Fruit fly (Drosophila melanogaster) whole organism, embryonic: ENCODE measurements around the gene CG14194.

Source experiments
- Antp ChIP-seq: fragments of 200-800 bp; sonication (Bioruptor generic); optimal IDR thresholded peaks from 3 replicates; lab custom pipeline; 2016; ENCODE audit warnings: missing biosample characterization, missing genetic modification characterization
- Asciz ChIP-seq: fragments of 200-800 bp; sonication (Bioruptor generic); optimal IDR thresholded peaks from 2 replicates; lab custom pipeline; 2017; ENCODE audit warnings: missing biosample characterization, mild to moderate bottlenecking, missing genetic modification characterization, missing genetic modification reagents
- BEAF-32 ChIP-seq: fragments of 200-800 bp; sonication (Bioruptor generic); optimal IDR thresholded peaks from 3 replicates; lab custom pipeline; 2017; ENCODE audit warnings: missing biosample characterization, missing genetic modification characterization, mild to moderate bottlenecking, moderate library complexity, missing genetic modification reagents
- BtbVII ChIP-seq: fragments of 200-800 bp; sonication (Bioruptor generic); optimal IDR thresholded peaks from 3 replicates; lab custom pipeline; 2017; ENCODE audit warnings: missing biosample characterization, mild to moderate bottlenecking, missing genetic modification characterization
- Bteb2 ChIP-seq: fragments of 200-800 bp; sonication (Bioruptor generic); optimal IDR thresholded peaks from 2 replicates; lab custom pipeline; 2016; ENCODE audit warnings: missing biosample characterization, missing genetic modification characterization
- CG10565 ChIP-seq: fragments of 200-800 bp; sonication (Bioruptor generic); optimal IDR thresholded peaks from 3 replicates; lab custom pipeline; 2016; ENCODE audit warnings: missing biosample characterization, mild to moderate bottlenecking, missing genetic modification characterization
- CG14965 ChIP-seq: fragments of 200-800 bp; sonication (Bioruptor generic); optimal IDR thresholded peaks from 2 replicates; lab custom pipeline; 2016; ENCODE audit warnings: missing biosample characterization, missing genetic modification characterization, borderline replicate concordance
- CG17359 ChIP-seq: fragments of 200-800 bp; sonication (Bioruptor generic); optimal IDR thresholded peaks from 3 replicates; lab custom pipeline; 2018; ENCODE audit warnings: missing biosample characterization, mild to moderate bottlenecking, missing genetic modification characterization, moderate library complexity
- CG17912 ChIP-seq: fragments of 200-800 bp; sonication (Bioruptor generic); optimal IDR thresholded peaks from 2 replicates; lab custom pipeline; 2018; ENCODE audit warnings: missing biosample characterization, mild to moderate bottlenecking, missing genetic modification characterization
- CG1832 ChIP-seq: fragments of 200-800 bp; sonication (Bioruptor generic); optimal IDR thresholded peaks from 2 replicates; lab custom pipeline; 2017; ENCODE audit warnings: missing biosample characterization, mild to moderate bottlenecking, missing genetic modification characterization, inconsistent platforms
- CG2129 ChIP-seq: fragments of 200-800 bp; sonication (Bioruptor generic); IDR thresholded peaks from 2 replicates; pipeline ENCODE4 v1.3.6; 2022; ENCODE audit warnings: missing biosample characterization, missing genetic modification characterization; ENCODE audit not compliant: partially characterized antibody
- CG31388 ChIP-seq: fragments of 200-800 bp; sonication (Bioruptor generic); optimal IDR thresholded peaks from 2 replicates; lab custom pipeline; 2016; ENCODE audit warnings: missing biosample characterization, missing genetic modification characterization
- CG3163 ChIP-seq: fragments of 200-800 bp; sonication (Bioruptor generic); optimal IDR thresholded peaks from 3 replicates; lab custom pipeline; 2016; ENCODE audit warnings: missing biosample characterization, missing genetic modification characterization
- CG33557 ChIP-seq: fragments of 200-800 bp; sonication (Bioruptor generic); optimal IDR thresholded peaks from 2 replicates; lab custom pipeline; 2019; ENCODE audit warnings: missing biosample characterization, mild to moderate bottlenecking, missing genetic modification characterization, moderate library complexity
- CG4328 ChIP-seq: fragments of 200-800 bp; sonication (Bioruptor generic); optimal IDR thresholded peaks from 3 replicates; lab custom pipeline; 2017; ENCODE audit warnings: missing biosample characterization, missing genetic modification reagents, missing genetic modification characterization
- CG5180 ChIP-seq: fragments of 200-800 bp; sonication (Bioruptor generic); optimal IDR thresholded peaks from 3 replicates; lab custom pipeline; 2017; ENCODE audit warnings: missing biosample characterization, missing genetic modification characterization, mild to moderate bottlenecking, moderate library complexity, missing genetic modification reagents
- CG6654 ChIP-seq: fragments of 200-800 bp; sonication (Bioruptor generic); optimal IDR thresholded peaks from 2 replicates; lab custom pipeline; 2017; ENCODE audit warnings: missing biosample characterization, mild to moderate bottlenecking, missing genetic modification characterization
- CG7271 ChIP-seq: fragments of 200-800 bp; sonication (Bioruptor generic); optimal IDR thresholded peaks from 2 replicates; lab custom pipeline; 2018; ENCODE audit warnings: missing biosample characterization, mild to moderate bottlenecking, missing genetic modification characterization, moderate library complexity
- CG8089 ChIP-seq: fragments of 200-800 bp; sonication (Bioruptor generic); optimal IDR thresholded peaks from 3 replicates; lab custom pipeline; 2016; ENCODE audit warnings: missing biosample characterization, missing genetic modification characterization
- Dad ChIP-seq: fragments of 200-800 bp; sonication (Bioruptor generic); optimal IDR thresholded peaks from 3 replicates; lab custom pipeline; 2016; ENCODE audit warnings: missing biosample characterization, missing genetic modification characterization
- Dll ChIP-seq: fragments of 200-800 bp; sonication (Bioruptor generic); IDR thresholded peaks from 4 replicates; pipeline ENCODE4 v1.3.6; 2022; ENCODE audit warnings: missing biosample characterization, missing genetic modification characterization; ENCODE audit not compliant: partially characterized antibody
- HmgZ ChIP-seq: fragments of 200-800 bp; sonication (Bioruptor generic); optimal IDR thresholded peaks from 2 replicates; lab custom pipeline; 2018; ENCODE audit warnings: missing biosample characterization, mild to moderate bottlenecking, missing genetic modification characterization
- Hmx ChIP-seq: fragments of 200-800 bp; sonication (Bioruptor generic); optimal IDR thresholded peaks from 2 replicates; lab custom pipeline; 2016; ENCODE audit warnings: missing biosample characterization, missing genetic modification characterization
- MBD-R2 ChIP-seq: fragments of 200-800 bp; sonication (Bioruptor generic); IDR thresholded peaks from 2 replicates; pipeline ENCODE4 v1.3.6; 2022; ENCODE audit warnings: missing biosample characterization, missing genetic modification characterization
- Oli ChIP-seq: fragments of 200-800 bp; sonication (Bioruptor generic); optimal IDR thresholded peaks from 2 replicates; lab custom pipeline; 2018; ENCODE audit warnings: missing biosample characterization, mild to moderate bottlenecking, missing genetic modification characterization, moderate library complexity
- Pdp1 ChIP-seq, 2 experiments: fragments of 200-800 bp; sonication (Bioruptor generic); optimal IDR thresholded peaks; 3 replicates each; lab custom pipeline; 2016; ENCODE audit warnings: missing biosample characterization in 2 of 2, missing genetic modification characterization in 2 of 2, mild to moderate bottlenecking in 1 of 2, moderate library complexity in 1 of 2
- Ravus ChIP-seq: fragments of 200-800 bp; sonication (Bioruptor generic); IDR thresholded peaks from 2 replicates; pipeline ENCODE4 v1.3.6; 2022; ENCODE audit warnings: missing biosample characterization, missing genetic modification characterization
- Sin3A ChIP-seq: fragments of >200 bp; optimal IDR thresholded peaks from 2 replicates; lab custom pipeline; 2018
- Trl ChIP-seq, 3 experiments: fragments of >200 bp in 2 of 3; fragments of 200-800 bp in 1 of 3; sonication (Bioruptor generic) in 1 of 3; optimal IDR thresholded peaks; 2 replicates in 1 of 3; 3 replicates in 2 of 3; lab custom pipeline; 2016 to 2017; ENCODE audit warnings: missing biosample characterization in 1 of 3, missing genetic modification characterization in 1 of 3
- amos ChIP-seq: fragments of 200-800 bp; sonication (Bioruptor generic); IDR thresholded peaks from 2 replicates; pipeline ENCODE4 v1.3.6; 2022; ENCODE audit warnings: missing biosample characterization, missing genetic modification characterization; ENCODE audit not compliant: partially characterized antibody
- ash1 ChIP-seq: fragments of 200-800 bp; sonication (Bioruptor generic); optimal IDR thresholded peaks from 2 replicates; lab custom pipeline; 2018; ENCODE audit warnings: missing biosample characterization, mild to moderate bottlenecking, missing genetic modification characterization
- bowl ChIP-seq: fragments of 200-800 bp; sonication (Bioruptor generic); IDR thresholded peaks from 2 replicates; pipeline ENCODE4 v1.3.6; 2022; ENCODE audit warnings: missing biosample characterization, missing genetic modification characterization
- chm ChIP-seq: fragments of 200-800 bp; sonication (Bioruptor generic); IDR thresholded peaks from 2 replicates; pipeline ENCODE4 v1.3.6; 2022; ENCODE audit warnings: missing biosample characterization, missing genetic modification characterization
- crp ChIP-seq, 2 experiments: fragments of 200-800 bp; sonication (Bioruptor generic); optimal IDR thresholded peaks; 2 replicates in 1 of 2; 3 replicates in 1 of 2; lab custom pipeline; 2017; ENCODE audit warnings: missing biosample characterization in 2 of 2, missing genetic modification characterization in 2 of 2, mild to moderate bottlenecking in 1 of 2, moderate library complexity in 1 of 2
- danr ChIP-seq: fragments of 200-800 bp; sonication (Bioruptor generic); IDR thresholded peaks from 2 replicates; pipeline ENCODE4 v1.3.6; 2022; ENCODE audit warnings: missing biosample characterization, missing genetic modification characterization
- dati ChIP-seq: fragments of 200-800 bp; sonication (Bioruptor generic); IDR thresholded peaks from 2 replicates; pipeline ENCODE4 v1.3.6; 2022; ENCODE audit warnings: missing biosample characterization, missing genetic modification characterization
- dmrt11E ChIP-seq: fragments of 200-800 bp; sonication (Bioruptor generic); optimal IDR thresholded peaks from 3 replicates; lab custom pipeline; 2018; ENCODE audit warnings: missing biosample characterization, mild to moderate bottlenecking, missing genetic modification characterization, moderate library complexity
- eve ChIP-seq, 2 experiments: fragments of >200 bp; optimal IDR thresholded peaks; 2 replicates each; lab custom pipeline; 2017; ENCODE audit warnings: missing biosample characterization in 2 of 2, missing genetic modification characterization in 2 of 2
- eyg ChIP-seq: fragments of 200-800 bp; sonication (Bioruptor generic); optimal IDR thresholded peaks from 3 replicates; lab custom pipeline; 2016; ENCODE audit warnings: missing biosample characterization, missing genetic modification characterization
- gcm2 ChIP-seq: fragments of 200-800 bp; sonication (Bioruptor generic); optimal IDR thresholded peaks from 2 replicates; lab custom pipeline; 2016; ENCODE audit warnings: missing biosample characterization, missing genetic modification characterization
- h ChIP-seq: fragments of >200 bp; optimal IDR thresholded peaks from 2 replicates; lab custom pipeline; 2017
- jing ChIP-seq: fragments of 200-800 bp; sonication (Bioruptor generic); optimal IDR thresholded peaks from 2 replicates; lab custom pipeline; 2018; ENCODE audit warnings: missing biosample characterization, mild to moderate bottlenecking, missing genetic modification characterization
- mirr ChIP-seq: fragments of 200-800 bp; sonication (Bioruptor generic); optimal IDR thresholded peaks from 3 replicates; lab custom pipeline; 2018; ENCODE audit warnings: missing biosample characterization, mild to moderate bottlenecking, missing genetic modification characterization
- mld ChIP-seq: fragments of 200-800 bp; sonication (Bioruptor generic); IDR thresholded peaks from 3 replicates; pipeline ENCODE4 v1.3.6; 2022; ENCODE audit warnings: missing biosample characterization, missing genetic modification characterization; ENCODE audit not compliant: partially characterized antibody
- odd ChIP-seq: fragments of 200-800 bp; sonication (Bioruptor generic); optimal IDR thresholded peaks from 2 replicates; lab custom pipeline; 2017; ENCODE audit warnings: missing biosample characterization, mild to moderate bottlenecking, missing genetic modification characterization
- otp ChIP-seq: fragments of 200-800 bp; sonication (Bioruptor generic); IDR thresholded peaks from 3 replicates; pipeline ENCODE4, ENCODE4 v1.3.6; 2022; ENCODE audit warnings: missing biosample characterization, missing genetic modification characterization
- pnt ChIP-seq: fragments of 200-800 bp; sonication (Bioruptor generic); optimal IDR thresholded peaks from 3 replicates; lab custom pipeline; 2016; ENCODE audit warnings: missing biosample characterization, missing genetic modification characterization
- shn ChIP-seq: fragments of 200-800 bp; sonication (Bioruptor generic); optimal IDR thresholded peaks from 3 replicates; lab custom pipeline; 2016; ENCODE audit warnings: missing biosample characterization, missing genetic modification characterization
- stwl ChIP-seq: fragments of 200-800 bp; sonication (Bioruptor generic); optimal IDR thresholded peaks from 3 replicates; lab custom pipeline; 2018; ENCODE audit warnings: missing biosample characterization, mild to moderate bottlenecking, missing genetic modification characterization, moderate library complexity
- tup ChIP-seq: fragments of 200-800 bp; sonication (Bioruptor generic); optimal IDR thresholded peaks from 2 replicates; lab custom pipeline; 2016; ENCODE audit warnings: missing biosample characterization, mild to moderate bottlenecking, missing genetic modification characterization, moderate library complexity
- vfl ChIP-seq: fragments of 200-800 bp; sonication (Bioruptor generic); optimal IDR thresholded peaks from 2 replicates; lab custom pipeline; 2016; ENCODE audit warnings: missing biosample characterization, missing genetic modification characterization

Gene CG14194

DNA sequence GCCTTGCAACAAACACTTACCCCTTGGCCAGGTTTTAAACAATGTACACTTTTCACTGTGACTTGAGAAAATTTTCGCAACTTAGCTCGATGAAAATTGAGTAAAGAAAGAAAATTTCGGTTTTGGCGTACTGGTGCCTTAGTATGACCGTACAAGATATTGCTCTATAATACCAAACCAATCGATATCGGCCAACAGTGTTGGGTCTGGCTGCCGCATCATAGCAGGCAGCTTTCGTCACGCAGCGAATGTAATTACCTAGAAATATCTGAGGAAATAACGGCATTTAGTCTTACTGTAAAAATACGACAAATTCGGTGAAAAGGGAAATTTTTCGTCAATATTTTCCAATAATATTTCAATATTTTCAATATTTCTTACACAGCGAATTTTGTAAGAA lies 14.7 kb downstream of the CG14194 start, which contains the start of gene Ulp1 (continued):
- no peak for TF ChIP-seq mirr
- no peak for TF ChIP-seq Bteb2 (GFP tag; lab: Kevin White, UChicago)
- no peak for TF ChIP-seq gcm2 (GFP tag; lab: Kevin White, UChicago)
- peak in 1 of 2 experiments; percentile 47 for TF ChIP-seq Pdp1 (GFP tag; optimal IDR thresholded peaks at IDR 0.05; lab: Kevin White, UChicago)
- TF ChIP-seq Trl (optimal IDR thresholded peaks at IDR 0.05; lab: Kevin White, UChicago) = no peak
- no peak for TF ChIP-seq Trl (GFP tag; optimal IDR thresholded peaks at IDR 0.05; lab: Kevin White, UChicago)
- TF ChIP-seq odd (GFP tag; lab: Kevin White, UChicago) = no peak
- peak; percentile 95 for TF ChIP-seq MBD-R2 (GFP tag; lab: Robert Waterston, UW)
- no peak for TF ChIP-seq crp (GFP tag; optimal IDR thresholded peaks at IDR 0.05; lab: Kevin White, UChicago)
- no peak for TF ChIP-seq otp (GFP tag; lab: Robert Waterston, UW)
- no peak for TF ChIP-seq Hmx
- no peak for TF ChIP-seq CG10565
- TF ChIP-seq pnt (GFP tag; lab: Kevin White, UChicago) = no peak
- no peak for TF ChIP-seq Oli (tag; lab: Kevin White, UChicago)
- no peak for TF ChIP-seq h (lab: Kevin White, UChicago)
- TF ChIP-seq Dad = no peak
- no peak for TF ChIP-seq dmrt11E (tag; lab: Kevin White, UChicago)
- no peak for TF ChIP-seq vfl (GFP tag; lab: Kevin White, UChicago)
- no peak for TF ChIP-seq CG8089
- TF ChIP-seq CG2129 (GFP tag; lab: Robert Waterston, UW) = no peak
- peak; percentile 31 for TF ChIP-seq Sin3A
- no peak for TF ChIP-seq CG1832 (GFP tag; lab: Kevin White, UChicago)
- TF ChIP-seq CG3163 (GFP tag; lab: Kevin White, UChicago) = peak; percentile 12
- TF ChIP-seq dati (GFP tag; lab: Robert Waterston, UW) = no peak
- TF ChIP-seq mld (GFP tag; lab: Robert Waterston, UW) = no peak
- TF ChIP-seq CG17359 = peak; percentile 56
- TF ChIP-seq chm = no peak
- TF ChIP-seq Dll (GFP tag; lab: Robert Waterston, UW) = peak; percentile 43; the same call in 2 of the 4 replicates
- TF ChIP-seq BEAF-32 (GFP tag; lab: Kevin White, UChicago) = peak; percentile 64
- no peak for TF ChIP-seq jing (GFP tag; lab: Kevin White, UChicago)
- TF ChIP-seq amos (GFP tag; lab: Robert Waterston, UW) = peak; percentile 58
- peak; percentile 12 for TF ChIP-seq shn (GFP tag; lab: Kevin White, UChicago)
- TF ChIP-seq BtbVII (GFP tag; lab: Kevin White, UChicago) = no peak
- no peak for TF ChIP-seq Asciz
- no peak for TF ChIP-seq tup (GFP tag; lab: Kevin White, UChicago)
- TF ChIP-seq eve (GFP tag; optimal IDR thresholded peaks at IDR 0.05; lab: Kevin White, UChicago) = no peak
- TF ChIP-seq Ravus (GFP tag; lab: Robert Waterston, UW) = no peak
- no peak for TF ChIP-seq CG4328 (GFP tag; lab: Kevin White, UChicago)
- TF ChIP-seq stwl (tag; lab: Kevin White, UChicago) = peak; percentile 78
- TF ChIP-seq eyg (GFP tag; lab: Kevin White, UChicago) = no peak
- no peak for TF ChIP-seq CG7271 (tag; lab: Kevin White, UChicago)
- TF ChIP-seq CG6654 (GFP tag; lab: Kevin White, UChicago) = no peak
- TF ChIP-seq CG17912 (GFP tag; lab: Kevin White, UChicago) = peak; percentile 34
- TF ChIP-seq CG5180 (GFP tag; lab: Kevin White, UChicago) = no peak
- no peak for TF ChIP-seq ash1 (GFP tag; lab: Kevin White, UChicago)
- TF ChIP-seq Antp (GFP tag; lab: Kevin White, UChicago) = peak; percentile 38
- no peak for TF ChIP-seq CG33557 (GFP tag; lab: Kevin White, UChicago)
- TF ChIP-seq bowl (GFP tag; lab: Robert Waterston, UW) = no peak
- no peak for TF ChIP-seq danr (GFP tag; lab: Robert Waterston, UW)
- peak; percentile 70 for TF ChIP-seq HmgZ (tag; lab: Kevin White, UChicago)
- no peak for TF ChIP-seq CG31388
- TF ChIP-seq CG14965 = no peak
